Fruit fly (Drosophila melanogaster) whole organism, embryonic: ENCODE results near the gene CG33093.

ENCODE experiments used
- Abd-B ChIP-seq: fragments of 200-800 bp; sonication (Bioruptor generic); optimal IDR thresholded peaks from 2 replicates; lab custom pipeline; 2018; ENCODE audit warnings: missing biosample characterization, mild to moderate bottlenecking, missing genetic modification characterization, moderate library complexity
- Bteb2 ChIP-seq: fragments of 200-800 bp; sonication (Bioruptor generic); optimal IDR thresholded peaks from 2 replicates; lab custom pipeline; 2016; ENCODE audit warnings: missing biosample characterization, missing genetic modification characterization
- CG10209 ChIP-seq: fragments of 200-800 bp; sonication (Bioruptor generic); optimal IDR thresholded peaks from 3 replicates; lab custom pipeline; 2017; ENCODE audit warnings: missing biosample characterization, mild to moderate bottlenecking, missing genetic modification characterization, missing genetic modification reagents
- CG10267 ChIP-seq: fragments of 200-800 bp; sonication (Bioruptor generic); optimal IDR thresholded peaks from 2 replicates; lab custom pipeline; 2018; ENCODE audit warnings: missing biosample characterization, mild to moderate bottlenecking, missing genetic modification characterization, moderate library complexity
- CG12104 ChIP-seq: fragments of 200-800 bp; sonication (Bioruptor generic); optimal IDR thresholded peaks from 3 replicates; lab custom pipeline; 2016; ENCODE audit warnings: missing biosample characterization, missing genetic modification characterization
- CG12219 ChIP-seq: fragments of 200-800 bp; sonication (Bioruptor generic); optimal IDR thresholded peaks from 3 replicates; lab custom pipeline; 2018; ENCODE audit warnings: missing biosample characterization, mild to moderate bottlenecking, missing genetic modification characterization
- CG14667 ChIP-seq: fragments of 200-800 bp; sonication (Bioruptor generic); IDR thresholded peaks from 2 replicates; pipeline ENCODE4 v1.3.6; 2022; ENCODE audit warnings: missing biosample characterization, missing genetic modification characterization
- CG15269 ChIP-seq: fragments of 200-800 bp; sonication (Bioruptor generic); optimal IDR thresholded peaks from 2 replicates; lab custom pipeline; 2018; ENCODE audit warnings: missing biosample characterization, mild to moderate bottlenecking, missing genetic modification characterization, moderate library complexity
- CG16813 ChIP-seq: fragments of 200-800 bp; sonication (Bioruptor generic); IDR thresholded peaks from 3 replicates; pipeline ENCODE4 v1.3.6; 2022; ENCODE audit warnings: missing biosample characterization, missing genetic modification characterization; ENCODE audit not compliant: partially characterized antibody
- CG1792 ChIP-seq: fragments of 200-800 bp; sonication (Bioruptor generic); optimal IDR thresholded peaks from 2 replicates; lab custom pipeline; 2016; ENCODE audit warnings: missing biosample characterization, missing genetic modification characterization
- CG2678 ChIP-seq: fragments of 200-800 bp; sonication (Bioruptor generic); optimal IDR thresholded peaks from 3 replicates; lab custom pipeline; 2019; ENCODE audit warnings: missing biosample characterization, mild to moderate bottlenecking, missing genetic modification characterization, moderate library complexity
- CG32772 ChIP-seq: fragments of 200-800 bp; sonication (Bioruptor generic); IDR thresholded peaks from 2 replicates; pipeline ENCODE4 v1.3.6; 2022; ENCODE audit warnings: missing biosample characterization, missing genetic modification characterization
- CG6765 ChIP-seq: fragments of 200-800 bp; sonication (Bioruptor generic); optimal IDR thresholded peaks from 3 replicates; lab custom pipeline; 2017; ENCODE audit warnings: missing biosample characterization, mild to moderate bottlenecking, missing genetic modification characterization
- CG7271 ChIP-seq: fragments of 200-800 bp; sonication (Bioruptor generic); optimal IDR thresholded peaks from 2 replicates; lab custom pipeline; 2018; ENCODE audit warnings: missing biosample characterization, mild to moderate bottlenecking, missing genetic modification characterization, moderate library complexity
- CG7372 ChIP-seq: fragments of 200-800 bp; sonication (Bioruptor generic); IDR thresholded peaks from 2 replicates; pipeline ENCODE4 v1.3.6; 2022; ENCODE audit warnings: missing biosample characterization, missing genetic modification characterization
- CG8089 ChIP-seq: fragments of 200-800 bp; sonication (Bioruptor generic); optimal IDR thresholded peaks from 3 replicates; lab custom pipeline; 2016; ENCODE audit warnings: missing biosample characterization, missing genetic modification characterization
- CG9437 ChIP-seq: fragments of 200-800 bp; sonication (Bioruptor generic); optimal IDR thresholded peaks from 2 replicates; lab custom pipeline; 2018; ENCODE audit warnings: missing biosample characterization, mild to moderate bottlenecking, missing genetic modification characterization
- CkIIα-i1 ChIP-seq: fragments of 200-800 bp; sonication (Bioruptor generic); IDR thresholded peaks from 2 replicates; pipeline ENCODE4 v1.3.6; 2022; ENCODE audit warnings: missing biosample characterization, missing genetic modification characterization
- D ChIP-seq, 2 experiments: fragments of 200-800 bp in 1 of 2; fragments of >200 bp in 1 of 2; sonication (Bioruptor generic) in 1 of 2; optimal IDR thresholded peaks; 2 replicates in 1 of 2; 3 replicates in 1 of 2; lab custom pipeline; 2017; ENCODE audit warnings: mild to moderate bottlenecking in 1 of 2, missing biosample characterization in 1 of 2, missing genetic modification characterization in 1 of 2, missing genetic modification reagents in 1 of 2
- Gug ChIP-seq: fragments of 200-800 bp; sonication (Bioruptor generic); IDR thresholded peaks from 4 replicates; pipeline ENCODE4 v1.3.6; 2022; ENCODE audit warnings: missing biosample characterization, missing genetic modification characterization
- H2.0 ChIP-seq: fragments of 200-800 bp; sonication (Bioruptor generic); IDR thresholded peaks from 2 replicates; pipeline ENCODE4 v1.3.6; 2022; ENCODE audit warnings: missing biosample characterization, missing genetic modification characterization
- Hsf ChIP-seq: fragments of 200-800 bp; sonication (Bioruptor generic); optimal IDR thresholded peaks from 3 replicates; lab custom pipeline; 2016; ENCODE audit warnings: missing biosample characterization, missing genetic modification characterization
- Jarid2 ChIP-seq: fragments of 200-800 bp; sonication (Bioruptor generic); optimal IDR thresholded peaks from 3 replicates; lab custom pipeline; 2017; ENCODE audit warnings: mild to moderate bottlenecking, missing biosample characterization, missing genetic modification reagents, missing genetic modification characterization
- Myb ChIP-seq: fragments of 200-800 bp; sonication (Bioruptor generic); optimal IDR thresholded peaks from 2 replicates; lab custom pipeline; 2016; ENCODE audit warnings: missing biosample characterization, missing genetic modification characterization
- NC2β ChIP-seq: fragments of 200-800 bp; sonication (Bioruptor generic); optimal IDR thresholded peaks from 2 replicates; lab custom pipeline; 2016; ENCODE audit warnings: missing biosample characterization, missing genetic modification characterization
- Usf ChIP-seq: fragments of 200-800 bp; sonication (Bioruptor generic); optimal IDR thresholded peaks from 2 replicates; lab custom pipeline; 2017; ENCODE audit warnings: missing genotype, missing biosample characterization, missing genetic modification characterization
- al ChIP-seq: fragments of 200-800 bp; sonication (Bioruptor generic); IDR thresholded peaks from 2 replicates; pipeline ENCODE4 v1.3.6; 2022; ENCODE audit warnings: missing biosample characterization, missing genetic modification characterization
- bcd ChIP-seq: fragments of 200-800 bp; sonication (Bioruptor generic); optimal IDR thresholded peaks from 2 replicates; lab custom pipeline; 2017; ENCODE audit warnings: missing biosample characterization, mild to moderate bottlenecking, missing genetic modification characterization
- cato ChIP-seq: fragments of 200-800 bp; sonication (Bioruptor generic); optimal IDR thresholded peaks from 2 replicates; lab custom pipeline; 2016; ENCODE audit warnings: missing biosample characterization, missing genetic modification characterization, borderline replicate concordance
- cg ChIP-seq: fragments of 200-800 bp; sonication (Bioruptor generic); optimal IDR thresholded peaks from 3 replicates; lab custom pipeline; 2019; ENCODE audit warnings: missing biosample characterization, mild to moderate bottlenecking, missing genetic modification characterization, moderate library complexity
- dmrt99B ChIP-seq: fragments of 200-800 bp; sonication (Bioruptor generic); optimal IDR thresholded peaks from 2 replicates; lab custom pipeline; 2018; ENCODE audit warnings: missing biosample characterization, mild to moderate bottlenecking, missing genetic modification characterization, moderate library complexity
- eve ChIP-seq, 2 experiments: fragments of >200 bp; optimal IDR thresholded peaks; 2 replicates each; lab custom pipeline; 2017; ENCODE audit warnings: missing biosample characterization in 2 of 2, missing genetic modification characterization in 2 of 2
- exex ChIP-seq: fragments of 200-800 bp; sonication (Bioruptor generic); optimal IDR thresholded peaks from 4 replicates; lab custom pipeline; 2018; ENCODE audit warnings: missing biosample characterization, mild to moderate bottlenecking, missing genetic modification characterization, moderate library complexity
- gcm2 ChIP-seq: fragments of 200-800 bp; sonication (Bioruptor generic); optimal IDR thresholded peaks from 2 replicates; lab custom pipeline; 2016; ENCODE audit warnings: missing biosample characterization, missing genetic modification characterization
- gem ChIP-seq: fragments of 200-800 bp; sonication (Bioruptor generic); optimal IDR thresholded peaks from 2 replicates; lab custom pipeline; 2019; ENCODE audit warnings: missing biosample characterization, mild to moderate bottlenecking, missing genetic modification characterization, moderate library complexity
- gsb-n ChIP-seq: fragments of 200-800 bp; sonication (Bioruptor generic); optimal IDR thresholded peaks from 3 replicates; lab custom pipeline; 2018; ENCODE audit warnings: missing biosample characterization, mild to moderate bottlenecking, missing genetic modification characterization
- h ChIP-seq: fragments of >200 bp; optimal IDR thresholded peaks from 2 replicates; lab custom pipeline; 2017
- jumu ChIP-seq: fragments of 200-800 bp; sonication (Bioruptor generic); optimal IDR thresholded peaks from 3 replicates; lab custom pipeline; 2016; ENCODE audit warnings: missing biosample characterization, missing genetic modification characterization
- kah ChIP-seq: fragments of 200-800 bp; sonication (Bioruptor generic); optimal IDR thresholded peaks from 2 replicates; lab custom pipeline; 2018; ENCODE audit warnings: missing biosample characterization, mild to moderate bottlenecking, missing genetic modification characterization
- knrl ChIP-seq: fragments of 200-800 bp; sonication (Bioruptor generic); IDR thresholded peaks from 3 replicates; pipeline ENCODE4 v1.3.6; 2022; ENCODE audit warnings: missing biosample characterization, missing genetic modification characterization; ENCODE audit not compliant: partially characterized antibody
- lov ChIP-seq, 2 experiments: fragments of 200-800 bp in 1 of 2; fragments of >200 bp in 1 of 2; sonication (Bioruptor generic) in 1 of 2; IDR thresholded peaks in 1 of 2; optimal IDR thresholded peaks in 1 of 2; 2 replicates in 1 of 2; 3 replicates in 1 of 2; pipeline versions ENCODE4 v1.3.6 to Lab custom; 2017 to 2022; ENCODE audit warnings: missing biosample characterization in 1 of 2, missing genetic modification characterization in 1 of 2
- mam ChIP-seq: fragments of 200-800 bp; sonication (Bioruptor generic); optimal IDR thresholded peaks from 3 replicates; lab custom pipeline; 2016; ENCODE audit warnings: missing biosample characterization, missing genetic modification characterization
- mirr ChIP-seq: fragments of 200-800 bp; sonication (Bioruptor generic); optimal IDR thresholded peaks from 3 replicates; lab custom pipeline; 2018; ENCODE audit warnings: missing biosample characterization, mild to moderate bottlenecking, missing genetic modification characterization
- pfk ChIP-seq: fragments of 200-800 bp; sonication (Bioruptor generic); optimal IDR thresholded peaks from 2 replicates; lab custom pipeline; 2018; ENCODE audit warnings: missing biosample characterization, mild to moderate bottlenecking, missing genetic modification characterization, moderate library complexity
- pho ChIP-seq: fragments of 200-800 bp; sonication (Bioruptor generic); optimal IDR thresholded peaks from 2 replicates; lab custom pipeline; 2016; ENCODE audit warnings: missing biosample characterization, missing genetic modification characterization
- pita ChIP-seq: fragments of 200-800 bp; sonication (Bioruptor generic); optimal IDR thresholded peaks from 2 replicates; lab custom pipeline; 2017; ENCODE audit warnings: missing biosample characterization, mild to moderate bottlenecking, missing genetic modification characterization
- salm ChIP-seq: fragments of 200-800 bp; sonication (Bioruptor generic); optimal IDR thresholded peaks from 2 replicates; lab custom pipeline; 2018; ENCODE audit warnings: missing biosample characterization, mild to moderate bottlenecking, missing genetic modification characterization
- sd ChIP-seq: fragments of 200-800 bp; sonication (Bioruptor generic); optimal IDR thresholded peaks from 3 replicates; lab custom pipeline; 2018; ENCODE audit warnings: missing biosample characterization, mild to moderate bottlenecking, missing genetic modification characterization, moderate library complexity
- sens-2 ChIP-seq: fragments of 200-800 bp; sonication (Bioruptor generic); IDR thresholded peaks from 2 replicates; pipeline ENCODE4 v1.3.6; 2022; ENCODE audit warnings: missing biosample characterization, missing genetic modification characterization
- vfl ChIP-seq: fragments of 200-800 bp; sonication (Bioruptor generic); optimal IDR thresholded peaks from 2 replicates; lab custom pipeline; 2016; ENCODE audit warnings: missing biosample characterization, missing genetic modification characterization

CG33093 gene

dm6 chr3R:22530305-22530704 is 1.4 kb downstream of the CG33093 start, which contains the start of gene CG33099 (continued):
- TF ChIP-seq Abd-B (GFP tag; lab: Kevin White, UChicago) (no peak), CG1792 (GFP tag; lab: Kevin White, UChicago) (peak; percentile 30), gem (tag; lab: Kevin White, UChicago) (peak; percentile 39), CkIIα-i1 (GFP tag; lab: Robert Waterston, UW) (no peak), CG12219 (GFP tag; lab: Kevin White, UChicago) (peak; percentile 22), sd (tag; lab: Kevin White, UChicago) (peak; percentile 18), gcm2 (GFP tag; lab: Kevin White, UChicago) (no peak), bcd (peak; percentile 11), Usf (GFP tag; lab: Kevin White, UChicago) (no peak), CG7372 (GFP tag; lab: Robert Waterston, UW) (no peak), sens-2 (peak; percentile 7; the same call in 1 of the 2 replicates), eve (GFP tag; optimal IDR thresholded peaks at IDR 0.05; lab: Kevin White, UChicago) (no peak), vfl (GFP tag; lab: Kevin White, UChicago) (no peak), CG2678 (peak; percentile 55), H2.0 (no peak), salm (no peak), jumu (GFP tag; lab: Kevin White, UChicago) (no peak), CG15269 (peak; percentile 9), pita (GFP tag; lab: Kevin White, UChicago) (no peak), dmrt99B (tag; lab: Kevin White, UChicago) (peak; percentile 4), CG6765 (GFP tag; lab: Kevin White, UChicago) (no peak), Myb (GFP tag; lab: Kevin White, UChicago) (no peak), CG8089 (no peak), cato (GFP tag; lab: Kevin White, UChicago) (no peak), NC2β (GFP tag; lab: Kevin White, UChicago) (peak; percentile 31), CG12104 (peak; percentile 20), Hsf (no peak), CG32772 (GFP tag; lab: Robert Waterston, UW) (no peak), lov (optimal IDR thresholded peaks at IDR 0.05; lab: Kevin White, UChicago) (no peak), lov (GFP tag; IDR thresholded peaks at IDR 0.05; lab: Robert Waterston, UW) (no peak), CG9437 (no peak), Gug (GFP tag; lab: Robert Waterston, UW) (no peak), D (optimal IDR thresholded peaks at IDR 0.05; lab: Kevin White, UChicago) (no peak), D (GFP tag; optimal IDR thresholded peaks at IDR 0.05; lab: Kevin White, UChicago) (peak; percentile 15), kah (no peak), al (GFP tag; lab: Robert Waterston, UW) (no peak), pho (GFP tag; lab: Kevin White, UChicago) (peak; percentile 55), Bteb2 (GFP tag; lab: Kevin White, UChicago) (peak; percentile 23), Jarid2 (GFP tag; lab: Kevin White, UChicago) (peak; percentile 81), h (lab: Kevin White, UChicago) (no peak), CG16813 (no peak), CG10209 (GFP tag; lab: Kevin White, UChicago) (peak; percentile 60), mirr (GFP tag; lab: Kevin White, UChicago) (peak; percentile 79), pfk (peak; percentile 25), CG7271 (peak; percentile 0), mam (GFP tag; lab: Kevin White, UChicago) (peak; percentile 14), knrl (GFP tag; lab: Robert Waterston, UW) (no peak), exex (tag; lab: Kevin White, UChicago) (peak; percentile 67), CG14667 (GFP tag; lab: Robert Waterston, UW) (no peak), CG10267 (tag; lab: Kevin White, UChicago) (peak; percentile 7), gsb-n (tag; lab: Kevin White, UChicago) (no peak), cg (no peak)
